Worm (Caenorhabditis elegans) whole organism, late embryonic: Measurements from ENCODE around the gene cdc-25.4.

ENCODE experiments used
- C08G9.2 ChIP-seq: sonication (generic microtip); optimal IDR thresholded peaks from 2 replicates; lab custom pipeline; 2016; ENCODE audit warnings: mild to moderate bottlenecking, missing genetic modification characterization, moderate library complexity, missing compliant biosample characterization
- C38D4.7 ChIP-seq: fragments of 200-800 bp; sonication (Bioruptor generic); optimal IDR thresholded peaks from 2 replicates; lab custom pipeline; 2018; ENCODE audit warnings: mild to moderate bottlenecking, missing genetic modification characterization, moderate library complexity, missing compliant biosample characterization
- K02D7.2 ChIP-seq: sonication (generic microtip); optimal IDR thresholded peaks from 2 replicates; lab custom pipeline; 2017; ENCODE audit warnings: mild to moderate bottlenecking, missing genetic modification characterization, missing compliant biosample characterization
- K09A11.1 ChIP-seq: sonication (generic microtip); optimal IDR thresholded peaks from 2 replicates; lab custom pipeline; 2017; ENCODE audit warnings: antibody characterized with exemption, mild to moderate bottlenecking, missing genetic modification characterization, missing compliant biosample characterization; ENCODE audit not compliant: insufficient read depth
- T23F11.4 ChIP-seq: fragments of 200-800 bp; sonication (Bioruptor generic); optimal IDR thresholded peaks from 2 replicates; lab custom pipeline; 2018; ENCODE audit warnings: mild to moderate bottlenecking, missing genetic modification characterization, missing compliant biosample characterization
- Y22D7AL.16 ChIP-seq: sonication (generic microtip); optimal IDR thresholded peaks from 2 replicates; lab custom pipeline; 2016; ENCODE audit warnings: missing genetic modification characterization, missing compliant biosample characterization
- ahr-1 ChIP-seq: sonication (generic microtip); optimal IDR thresholded peaks from 2 replicates; lab custom pipeline; 2016; ENCODE audit warnings: missing genetic modification characterization, missing compliant biosample characterization
- ama-1 ChIP-seq: fragments of 150-350 bp; optimal IDR thresholded peaks from 2 replicates; lab custom pipeline; 2014
- ceh-14 ChIP-seq: sonication (generic microtip); optimal IDR thresholded peaks from 2 replicates; lab custom pipeline; 2016; ENCODE audit warnings: missing genotype, missing genetic modification characterization, missing compliant biosample characterization
- ceh-18 ChIP-seq: sonication (generic microtip); optimal IDR thresholded peaks from 2 replicates; lab custom pipeline; 2016; ENCODE audit warnings: missing genetic modification characterization, missing compliant biosample characterization
- ceh-2 ChIP-seq: sonication (generic microtip); optimal IDR thresholded peaks from 2 replicates; lab custom pipeline; 2016; ENCODE audit warnings: missing genotype, missing genetic modification characterization, missing compliant biosample characterization
- ceh-22 ChIP-seq: sonication (generic microtip); optimal IDR thresholded peaks from 2 replicates; lab custom pipeline; 2017; ENCODE audit warnings: missing biosample characterization, missing genetic modification characterization
- ceh-31 ChIP-seq: sonication (generic microtip); optimal IDR thresholded peaks from 2 replicates; lab custom pipeline; 2016; ENCODE audit warnings: missing genetic modification characterization, missing compliant biosample characterization
- ceh-34 ChIP-seq: sonication (generic microtip); optimal IDR thresholded peaks from 2 replicates; lab custom pipeline; 2016; ENCODE audit warnings: mild to moderate bottlenecking, missing genetic modification characterization, missing compliant biosample characterization
- elt-2 ChIP-seq: sonication (generic microtip); optimal IDR thresholded peaks from 2 replicates; lab custom pipeline; 2016; ENCODE audit warnings: missing genetic modification reagents, missing genetic modification characterization, missing compliant biosample characterization
- elt-4 ChIP-seq: sonication (generic microtip); optimal IDR thresholded peaks from 2 replicates; lab custom pipeline; 2016; ENCODE audit warnings: missing genetic modification characterization, missing compliant biosample characterization
- ets-4 ChIP-seq: sonication (generic microtip); optimal IDR thresholded peaks from 2 replicates; lab custom pipeline; 2016; ENCODE audit warnings: missing genetic modification characterization, missing compliant biosample characterization
- fax-1 ChIP-seq: sonication (generic microtip); optimal IDR thresholded peaks from 2 replicates; lab custom pipeline; 2016; ENCODE audit warnings: missing genotype, missing genetic modification characterization, missing compliant biosample characterization
- fkh-10 ChIP-seq: fragments of 150-350 bp; optimal IDR thresholded peaks from 2 replicates; lab custom pipeline; 2014; ENCODE audit warnings: missing biosample characterization, missing genetic modification reagents, missing genetic modification characterization
- fkh-6 ChIP-seq: sonication (generic microtip); optimal IDR thresholded peaks from 2 replicates; lab custom pipeline; 2016; ENCODE audit warnings: missing genetic modification characterization, missing compliant biosample characterization
- gmeb-2 ChIP-seq: sonication (generic microtip); optimal IDR thresholded peaks from 2 replicates; lab custom pipeline; 2016; ENCODE audit warnings: missing genetic modification characterization, inconsistent platforms, missing compliant biosample characterization
- hlh-30 ChIP-seq: sonication (generic microtip); optimal IDR thresholded peaks from 2 replicates; lab custom pipeline; 2017; ENCODE audit warnings: antibody characterized with exemption, missing genetic modification characterization, missing compliant biosample characterization; ENCODE audit not compliant: insufficient read depth
- hlh-8 ChIP-seq: sonication (generic microtip); optimal IDR thresholded peaks from 2 replicates; lab custom pipeline; 2016; ENCODE audit warnings: missing genotype, missing genetic modification characterization, missing compliant biosample characterization
- lim-6 ChIP-seq: sonication (generic microtip); optimal IDR thresholded peaks from 2 replicates; lab custom pipeline; 2016; ENCODE audit warnings: missing genetic modification characterization, missing compliant biosample characterization
- mec-3 ChIP-seq: sonication (generic microtip); optimal IDR thresholded peaks from 2 replicates; lab custom pipeline; 2016; ENCODE audit warnings: borderline replicate concordance, missing genetic modification characterization, missing compliant biosample characterization
- nhr-11 ChIP-seq: fragments of 150-350 bp; optimal IDR thresholded peaks from 2 replicates; lab custom pipeline; 2014; ENCODE audit warnings: missing biosample characterization, missing genetic modification characterization
- npax-4 ChIP-seq: sonication (generic microtip); optimal IDR thresholded peaks from 2 replicates; lab custom pipeline; 2016; ENCODE audit warnings: missing genetic modification characterization, missing compliant biosample characterization
- odd-2 ChIP-seq: sonication (generic microtip); optimal IDR thresholded peaks from 2 replicates; lab custom pipeline; 2017; ENCODE audit warnings: antibody characterized with exemption, mild to moderate bottlenecking, missing genetic modification characterization, missing compliant biosample characterization
- pha-2 ChIP-seq: sonication (generic microtip); optimal IDR thresholded peaks from 2 replicates; lab custom pipeline; 2017; ENCODE audit warnings: mild to moderate bottlenecking, missing genetic modification characterization, missing compliant biosample characterization
- pha-4 ChIP-seq: fragments of 150-350 bp; optimal IDR thresholded peaks from 2 replicates; lab custom pipeline; 2018; ENCODE audit warnings: missing biosample characterization, missing genetic modification reagents, missing genetic modification characterization
- ref-2 ChIP-seq: sonication (generic microtip); optimal IDR thresholded peaks from 2 replicates; lab custom pipeline; 2016; ENCODE audit warnings: missing genetic modification characterization, missing compliant biosample characterization
- rnt-1 ChIP-seq: sonication (generic microtip); optimal IDR thresholded peaks from 2 replicates; lab custom pipeline; 2016; ENCODE audit warnings: missing genetic modification characterization, missing compliant biosample characterization
- sdc-2 ChIP-seq: sonication (generic microtip); optimal IDR thresholded peaks from 2 replicates; lab custom pipeline; 2016; ENCODE audit warnings: missing genotype, missing genetic modification characterization, missing compliant biosample characterization
- sox-2 ChIP-seq: fragments of 200-800 bp; sonication (Bioruptor generic); IDR thresholded peaks from 2 replicates; pipeline ENCODE4 v1.3.6; 2022; ENCODE audit warnings: missing genetic modification reagents, missing genetic modification characterization, missing compliant biosample characterization
- tbx-2 ChIP-seq: sonication (generic microtip); optimal IDR thresholded peaks from 2 replicates; lab custom pipeline; 2016; ENCODE audit warnings: missing genetic modification characterization, missing compliant biosample characterization
- tbx-7 ChIP-seq: sonication (generic microtip); optimal IDR thresholded peaks from 2 replicates; lab custom pipeline; 2016; ENCODE audit warnings: missing genotype, missing genetic modification characterization, missing compliant biosample characterization
- ttx-3 ChIP-seq: sonication (generic microtip); optimal IDR thresholded peaks from 2 replicates; lab custom pipeline; 2016; ENCODE audit warnings: missing genetic modification reagents, missing genetic modification characterization, missing compliant biosample characterization
- unc-42 ChIP-seq: sonication (generic microtip); optimal IDR thresholded peaks from 2 replicates; lab custom pipeline; 2016; ENCODE audit warnings: missing genotype, missing genetic modification characterization, missing compliant biosample characterization
- unc-55 ChIP-seq: sonication (generic microtip); optimal IDR thresholded peaks from 2 replicates; lab custom pipeline; 2017; ENCODE audit warnings: missing biosample characterization, missing genetic modification reagents, missing genetic modification characterization
- unc-86 ChIP-seq: sonication (generic microtip); optimal IDR thresholded peaks from 2 replicates; lab custom pipeline; 2016; ENCODE audit warnings: missing genetic modification characterization, missing compliant biosample characterization
- zip-5 ChIP-seq: sonication (generic microtip); optimal IDR thresholded peaks from 2 replicates; lab custom pipeline; 2016; ENCODE audit warnings: missing genetic modification characterization, missing compliant biosample characterization
- ztf-16 ChIP-seq: sonication (generic microtip); optimal IDR thresholded peaks from 2 replicates; lab custom pipeline; 2017; ENCODE audit warnings: missing genetic modification characterization, missing compliant biosample characterization

Gene cdc-25.4

ce11 chrII:10200759-10201158 is 11.5 kb upstream of the cdc-25.4 start, which contains the start of gene arv-1:
arv-1 (minus strand) TSS chrII:10200823.
- TF ChIP-seq ceh-31 (tag; lab: Kevin White, UChicago) = peak; percentile 79
- peak; percentile 26 for TF ChIP-seq C38D4.7
- TF ChIP-seq fkh-10 (GFP tag; lab: Kevin White, UChicago) = no peak
- TF ChIP-seq mec-3 (tag; lab: Kevin White, UChicago) = no peak
- peak; percentile 19 for TF ChIP-seq elt-2 (tag; lab: Kevin White, UChicago)
- no peak for TF ChIP-seq ttx-3 (tag; lab: Kevin White, UChicago)
- TF ChIP-seq npax-4 (tag; lab: Kevin White, UChicago) = no peak
- TF ChIP-seq ceh-22 (tag; lab: Kevin White, UChicago) = no peak
- no peak for TF ChIP-seq fkh-6 (tag; lab: Kevin White, UChicago)
- TF ChIP-seq sox-2 (GFP tag; lab: Robert Waterston, UW) = 0 out of 2 replicates have a peak, but pooled peaks have one; percentile 22
- peak; percentile 81 for TF ChIP-seq tbx-2
- no peak for TF ChIP-seq K02D7.2 (tag; lab: Kevin White, UChicago)
- TF ChIP-seq zip-5 (tag; lab: Kevin White, UChicago) = peak; percentile 54
- TF ChIP-seq unc-42 (tag; lab: Kevin White, UChicago) = peak; percentile 42
- no peak for TF ChIP-seq unc-86
- TF ChIP-seq lim-6 = no peak
- TF ChIP-seq rnt-1 (tag; lab: Kevin White, UChicago) = no peak
- TF ChIP-seq pha-4 (tag; lab: Kevin White, UChicago) = no peak
- TF ChIP-seq K09A11.1 (tag; lab: Kevin White, UChicago) = no peak
- no peak for TF ChIP-seq hlh-30 (tag; lab: Kevin White, UChicago)
- TF ChIP-seq hlh-8 (tag; lab: Kevin White, UChicago) = peak; percentile 65
- TF ChIP-seq odd-2 = no peak
- TF ChIP-seq ets-4 (tag; lab: Kevin White, UChicago) = peak; percentile 70
- peak; percentile 4 for TF ChIP-seq ceh-34 (tag; lab: Kevin White, UChicago)
- TF ChIP-seq tbx-7 (tag; lab: Kevin White, UChicago) = peak; percentile 74
- no peak for TF ChIP-seq ama-1
- TF ChIP-seq nhr-11 (tag; lab: Kevin White, UChicago) = no peak
- peak; percentile 52 for TF ChIP-seq C08G9.2
- no peak for TF ChIP-seq sdc-2 (tag; lab: Kevin White, UChicago)
- TF ChIP-seq ahr-1 = no peak
- peak; percentile 64 for TF ChIP-seq ceh-2 (tag; lab: Kevin White, UChicago)
- TF ChIP-seq ceh-18 (tag; lab: Kevin White, UChicago) = no peak
- TF ChIP-seq pha-2 = peak; percentile 14
- no peak for TF ChIP-seq Y22D7AL.16 (tag; lab: Kevin White, UChicago)
- TF ChIP-seq fax-1 (tag; lab: Kevin White, UChicago) = peak; percentile 36
- TF ChIP-seq gmeb-2 (tag; lab: Kevin White, UChicago) = no peak
- TF ChIP-seq ceh-14 (tag; lab: Kevin White, UChicago) = peak; percentile 40
- TF ChIP-seq ref-2 (tag; lab: Kevin White, UChicago) = peak; percentile 24

DNA sequence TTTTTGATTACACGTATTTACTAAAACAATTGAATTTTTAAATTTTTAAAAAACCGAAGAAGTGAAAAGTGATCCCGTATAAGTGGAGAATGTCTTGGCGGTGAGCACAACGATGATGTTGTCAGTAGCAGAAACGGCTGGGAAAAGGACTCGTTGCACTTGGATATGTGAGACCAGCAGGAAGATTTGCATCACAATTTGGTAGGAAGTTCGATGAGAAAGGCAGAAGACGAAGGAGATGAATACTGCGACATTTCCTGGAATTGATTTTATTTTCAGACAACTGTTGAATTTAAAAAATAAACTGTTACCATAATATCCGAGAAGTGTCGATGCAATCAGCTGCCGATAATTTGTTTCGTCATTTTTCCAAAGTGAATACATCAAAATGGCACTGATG is 10.6 kb upstream of the cdc-25.4 start, which contains the start of gene R05H5.4:
Gene R05H5.4 (minus strand): TSS at position 101 of the 400 bp plus-strand sequence.
- no peak for TF ChIP-seq zip-5 (tag; lab: Kevin White, UChicago)
- TF ChIP-seq T23F11.4 (GFP tag; lab: Kevin White, UChicago) = no peak
- no peak for TF ChIP-seq ceh-34 (tag; lab: Kevin White, UChicago)
- TF ChIP-seq mec-3 (tag; lab: Kevin White, UChicago) = no peak
- TF ChIP-seq unc-55 = no peak
- no peak for TF ChIP-seq elt-4 (tag; lab: Kevin White, UChicago)
- no peak for TF ChIP-seq ztf-16 (tag; lab: Kevin White, UChicago)
- no peak for TF ChIP-seq sdc-2 (tag; lab: Kevin White, UChicago)
- TF ChIP-seq nhr-11 (tag; lab: Kevin White, UChicago) = no peak
- TF ChIP-seq rnt-1 (tag; lab: Kevin White, UChicago) = no peak
